Fruit fly (Drosophila melanogaster): ENCODE measurements around the gene Jhbp16.

DNA sequence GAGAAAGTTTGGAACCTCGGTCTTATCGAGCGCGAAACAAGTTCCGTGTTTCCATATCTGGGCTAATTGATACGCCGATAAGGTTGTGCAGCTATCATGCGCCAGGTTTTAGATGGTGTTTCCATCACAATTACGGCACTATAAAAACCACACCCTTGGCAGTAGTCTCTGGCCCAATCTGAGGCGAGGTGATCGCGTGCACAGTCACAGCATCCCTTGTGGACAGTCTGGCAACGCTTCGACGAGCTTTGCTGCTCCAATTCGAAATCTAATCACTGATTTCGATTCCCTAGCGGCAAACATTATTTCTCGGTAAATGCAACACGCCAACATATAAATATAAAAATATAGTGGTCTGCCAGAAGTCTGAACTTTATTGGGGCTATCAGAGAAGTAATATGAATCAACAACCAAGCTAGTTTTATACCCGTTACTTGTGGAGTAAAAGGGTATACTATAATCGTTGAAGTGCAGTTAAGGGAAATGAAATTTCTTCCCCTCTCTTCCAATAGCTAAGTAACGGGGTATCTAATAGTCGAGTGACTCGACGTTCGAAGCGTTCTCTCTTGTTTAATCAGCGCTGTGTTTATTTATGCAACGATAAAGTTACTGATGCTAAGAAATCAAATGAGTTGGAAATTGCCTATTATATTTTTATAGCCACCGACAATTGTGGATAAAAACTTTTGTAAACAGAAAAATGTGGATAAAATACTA lies 5.3 kb upstream of the Jhbp16 start:
- TF ChIP-seq CG12605 (GFP tag; IDR thresholded peaks at IDR 0.05) (no peak), CG34367 (tag; optimal IDR thresholded peaks at IDR 0.05) (no peak), EcR (GFP tag; optimal IDR thresholded peaks at IDR 0.05) (peak; percentile 45), Pif1A (GFP tag; optimal IDR thresholded peaks at IDR 0.05) (no peak), CG9948 (tag; optimal IDR thresholded peaks at IDR 0.05) (no peak)

Measured in whole organism, pupa.